Fruit fly (Drosophila melanogaster) whole organism, larva: ENCODE data around the gene pall.

Experiments used
- noc ChIP-seq: fragments of 200-800 bp; sonication (Bioruptor generic); optimal IDR thresholded peaks from 3 replicates; lab custom pipeline; 2019; ENCODE audit warnings: missing biosample characterization, mild to moderate bottlenecking, missing genetic modification characterization, moderate library complexity

Gene pall

dm6 chr3L:9487586-9487985 lies at the start of gene pall:
Gene pall, minus strand, starts transcription at chr3L:9487790.
- TF ChIP-seq noc (tag; lab: Kevin White, UChicago) = no peak

dm6 chr3L:9528835-9529234 lies 41.2 kb upstream of the pall start, which contains the start of gene Or67a:
Gene Or67a, plus strand, starts transcription at chr3L:9529067.
- no peak for TF ChIP-seq noc (tag; lab: Kevin White, UChicago)

dm6 chr3L:9525444-9525843 lies 37.9 kb upstream of the pall start, which contains the start of gene CG33700:
Gene CG33700, minus strand, starts transcription at chr3L:9525544.
- TF ChIP-seq noc (tag; lab: Kevin White, UChicago) = no peak

dm6 chr3L:9513309-9513708 lies 25.7 kb upstream of the pall start, which contains the start of gene CG33702:
Gene CG33702, minus strand, starts transcription at chr3L:9513409.
- no peak for TF ChIP-seq noc (tag; lab: Kevin White, UChicago)

dm6 chr3L:9512560-9512959 lies 25.0 kb upstream of the pall start, which contains the start of gene CG33703:
Gene CG33703, minus strand, starts transcription at chr3L:9512660.
- TF ChIP-seq noc (tag; lab: Kevin White, UChicago) = no peak

dm6 chr3L:9511287-9512256 lies 24.0 kb upstream of the pall start, which contains the start of gene RpS9:
Gene RpS9, minus strand, starts transcription at chr3L:9511531.
- peak; percentile 59 for TF ChIP-seq noc (tag; lab: Kevin White, UChicago)

- peak; percentile 43 for TF ChIP-seq noc (tag; lab: Kevin White, UChicago)
These were observed 21.6 kb upstream of the pall start, which contains the start of gene CG3408 for dm6 chr3L:9509037-9509830. Gene CG3408, minus strand, starts transcription at chr3L:9509583.

- peak; percentile 56 for TF ChIP-seq noc (tag; lab: Kevin White, UChicago)
These were observed 21.1 kb upstream of the pall start for dm6 chr3L:9508653-9509036.

- TF ChIP-seq noc (tag; lab: Kevin White, UChicago) = peak; percentile 62
These were observed 18.8 kb upstream of the pall start for dm6 chr3L:9506421-9506820.

- no peak for TF ChIP-seq noc (tag; lab: Kevin White, UChicago)
These were observed 18.1 kb upstream of the pall start for dm6 chr3L:9505713-9506062.

- peak; percentile 47 for TF ChIP-seq noc (tag; lab: Kevin White, UChicago)
These were observed 17.6 kb upstream of the pall start, which contains the start of gene path for dm6 chr3L:9505007-9505712. Gene path, minus strand, starts transcription at chr3L:9505328.

- no peak for TF ChIP-seq noc (tag; lab: Kevin White, UChicago)
These were observed 16.9 kb upstream of the pall start for dm6 chr3L:9504530-9504929.

dm6 chr3L:9503552-9504317 lies 16.1 kb upstream of the pall start:
- TF ChIP-seq noc (tag; lab: Kevin White, UChicago) = no peak

- TF ChIP-seq noc (tag; lab: Kevin White, UChicago) = no peak
These were observed 15.3 kb upstream of the pall start for dm6 chr3L:9502856-9503255.
